Fruit fly (Drosophila melanogaster): ENCODE measurements around the gene Grp170.
A peak's percentile ranks its signal among the peaks of the same experiment; 100 is the strongest.

Gene Grp170

dm6 chrX:2254020-2254626 is 20.7 kb downstream of the Grp170 start, which contains the start of gene CG3091 (continued):
- TF ChIP-seq chn (GFP tag; optimal IDR thresholded peaks at IDR 0.05) (no peak), sens (GFP tag) (no peak)

- TF ChIP-seq amos (GFP tag; IDR thresholded peaks at IDR 0.05; ENCODE audit: partially characterized antibody) (peak; percentile 29; the same call in 1 of the 2 replicates), slp2 (GFP tag; optimal IDR thresholded peaks at IDR 0.05) (no peak), BEAF-32 (GFP tag; optimal IDR thresholded peaks at IDR 0.05) (peak; percentile 31), Scr (GFP tag; IDR thresholded peaks at IDR 0.05; ENCODE audit: partially characterized antibody) (peak; percentile 48), CG2116 (GFP tag; optimal IDR thresholded peaks at IDR 0.05) (peak; percentile 82), E2f2 (GFP tag; IDR thresholded peaks at IDR 0.05) (peak; percentile 61), tna (GFP tag; IDR thresholded peaks at IDR 0.05; ENCODE audit: partially characterized antibody) (peak; percentile 41; the same call in 1 of the 2 replicates), Dp (GFP tag; optimal IDR thresholded peaks at IDR 0.05) (peak; percentile 40), vnd (GFP tag; IDR thresholded peaks at IDR 0.05; ENCODE audit: partially characterized antibody) (peak; percentile 50; the same call in 2 of the 3 replicates), CG10565 (GFP tag; optimal IDR thresholded peaks at IDR 0.05) (no peak), CG14860 (GFP tag; IDR thresholded peaks at IDR 0.05; ENCODE audit: partially characterized antibody) (0 out of 3 replicates have a peak, but pooled peaks have one; percentile 48), sna (GFP tag; IDR thresholded peaks at IDR 0.05; ENCODE audit: partially characterized antibody) (0 out of 2 replicates have a peak, but pooled peaks have one; percentile 37), hb (GFP tag; IDR thresholded peaks at IDR 0.05; ENCODE audit: partially characterized antibody) (0 out of 3 replicates have a peak, but pooled peaks have one; percentile 35), Lim3 (GFP tag; IDR thresholded peaks at IDR 0.05) (no peak), Opbp (GFP tag; IDR thresholded peaks at IDR 0.05; ENCODE audit: partially characterized antibody) (peak; percentile 51; the same call in 1 of the 3 replicates), CG16813 (GFP tag; IDR thresholded peaks at IDR 0.05; ENCODE audit: partially characterized antibody) (0 out of 3 replicates have a peak, but pooled peaks have one; percentile 40), CG15601 (tag; optimal IDR thresholded peaks at IDR 0.05) (no peak), CG9609 (GFP tag; optimal IDR thresholded peaks at IDR 0.05) (no peak), Dll (GFP tag; IDR thresholded peaks at IDR 0.05; ENCODE audit: partially characterized antibody) (0 out of 4 replicates have a peak, but pooled peaks have one; percentile 34), CG13287 (GFP tag; IDR thresholded peaks at IDR 0.05; ENCODE audit: partially characterized antibody) (peak; percentile 40), CG1832 (GFP tag; optimal IDR thresholded peaks at IDR 0.05) (peak; percentile 44), Med (GFP tag) (peak; percentile 46), CG8281 (tag; optimal IDR thresholded peaks at IDR 0.05) (no peak), Sox100B (GFP tag; optimal IDR thresholded peaks at IDR 0.05) (no peak), MBD-R2 (GFP tag; IDR thresholded peaks at IDR 0.05) (0 out of 2 replicates have a peak, but pooled peaks have one; percentile 2), org-1 (GFP tag; optimal IDR thresholded peaks at IDR 0.05) (no peak), gcm (GFP tag; optimal IDR thresholded peaks at IDR 0.05) (no peak), Dref (GFP tag; IDR thresholded peaks at IDR 0.05) (peak; percentile 64), sug (tag; optimal IDR thresholded peaks at IDR 0.05) (no peak), Kr (GFP tag; optimal IDR thresholded peaks at IDR 0.05) (no peak)
These were observed 23.2 kb downstream of the Grp170 start, which contains the start of gene CG3191 for dm6 chrX:2251688-2252087. CG3191 (minus strand) TSS chrX:2251993.

dm6 chrX:2249763-2250162 is 25.1 kb downstream of the Grp170 start, which contains the start of gene crn:
crn (minus strand) TSS chrX:2249983.
- TF ChIP-seq Doc3 (GFP tag; IDR thresholded peaks at IDR 0.05; ENCODE audit: partially characterized antibody), result peak; percentile 57
- TF ChIP-seq zen (tag; optimal IDR thresholded peaks at IDR 0.05), result no peak
- TF ChIP-seq D19B (GFP tag; optimal IDR thresholded peaks at IDR 0.05), result no peak
- TF ChIP-seq CG18011 (GFP tag; optimal IDR thresholded peaks at IDR 0.05), result no peak
- no peak for TF ChIP-seq CG11696 (GFP tag; IDR thresholded peaks at IDR 0.05)
- TF ChIP-seq CG4617 (GFP tag; optimal IDR thresholded peaks at IDR 0.05; ENCODE audit: borderline replicate concordance), result peak; percentile 44
- 0 out of 4 replicates have a peak, but pooled peaks have one; percentile 65 for TF ChIP-seq chinmo (GFP tag; IDR thresholded peaks at IDR 0.05; ENCODE audit: partially characterized antibody)
- TF ChIP-seq Bgb (GFP tag; IDR thresholded peaks at IDR 0.05; ENCODE audit: partially characterized antibody), result peak; percentile 58
- peak; percentile 70 for TF ChIP-seq MBD-R2 (GFP tag; IDR thresholded peaks at IDR 0.05)
- peak; percentile 83 for TF ChIP-seq CG7357 (GFP tag; IDR thresholded peaks at IDR 0.05)
- peak; percentile 17 for TF ChIP-seq Med (GFP tag)
- no peak for TF ChIP-seq CG12744 (GFP tag; optimal IDR thresholded peaks at IDR 0.05)
- peak; percentile 68 for TF ChIP-seq bbx (GFP tag; IDR thresholded peaks at IDR 0.05; ENCODE audit: partially characterized antibody)
- TF ChIP-seq cad (GFP tag; optimal IDR thresholded peaks at IDR 0.05), result no peak
- TF ChIP-seq ato (GFP tag; IDR thresholded peaks at IDR 0.05; ENCODE audit: partially characterized antibody), result peak; percentile 74
- peak; percentile 17 for TF ChIP-seq trem (tag; optimal IDR thresholded peaks at IDR 0.05)

All from whole organism, embryonic.